Fruit fly (Drosophila melanogaster): ENCODE data around the gene Papst2.

DNA sequence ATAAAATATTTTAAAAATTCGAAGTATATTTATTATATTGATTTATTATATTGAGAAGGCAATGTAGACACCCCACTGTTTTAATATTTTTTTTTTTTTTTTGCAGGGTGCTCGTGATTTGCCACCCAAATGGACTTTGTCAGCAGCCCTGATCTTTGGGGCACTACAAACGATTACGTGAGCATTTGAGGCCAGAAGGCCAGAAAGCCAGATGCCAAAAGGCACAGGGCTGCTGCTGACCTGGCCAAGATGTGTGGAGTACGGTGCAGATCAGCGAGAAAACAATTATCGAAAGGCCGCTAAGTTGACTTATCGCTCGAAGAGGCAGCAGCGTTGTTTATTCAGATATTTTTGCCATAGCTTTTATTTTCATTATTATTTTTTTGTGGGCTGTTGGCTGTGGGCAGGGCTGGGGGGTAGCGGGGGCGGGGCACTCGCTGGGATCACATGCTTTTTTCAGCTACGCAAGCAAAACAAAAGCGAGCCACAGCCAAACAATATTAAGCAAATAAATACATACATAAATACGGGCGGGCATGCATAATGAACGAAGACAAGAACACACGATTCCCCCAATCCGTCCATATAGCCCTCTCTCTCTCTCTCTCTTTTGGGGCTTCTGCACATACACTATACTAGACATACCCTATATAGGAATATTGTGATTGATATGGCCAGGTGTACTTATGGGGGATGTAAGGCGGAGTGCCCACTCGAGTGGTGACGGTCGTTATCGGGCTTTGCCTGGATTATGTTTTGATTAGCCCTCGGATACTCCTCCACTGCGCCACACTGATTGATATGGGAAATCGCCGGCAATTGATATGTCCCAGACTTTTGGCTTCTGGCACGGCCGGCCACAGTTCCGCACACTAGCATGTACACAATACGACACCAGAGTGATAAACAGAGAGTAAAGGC lies 39.1 kb upstream of the Papst2 start:
- TF ChIP-seq sim (GFP tag; IDR thresholded peaks at IDR 0.05) (no peak), gcm2 (GFP tag; optimal IDR thresholded peaks at IDR 0.05) (no peak), grn (GFP tag; optimal IDR thresholded peaks at IDR 0.05) (peak; percentile 90), fd102C (GFP tag; optimal IDR thresholded peaks at IDR 0.05) (no peak), gcm (GFP tag; optimal IDR thresholded peaks at IDR 0.05) (no peak), gfzf (GFP tag; optimal IDR thresholded peaks at IDR 0.05) (no peak), dati (GFP tag; IDR thresholded peaks at IDR 0.05) (no peak), CG34376 (GFP tag; optimal IDR thresholded peaks at IDR 0.05) (peak; percentile 69), gt (GFP tag; IDR thresholded peaks at IDR 0.05) (no peak), Bteb2 (GFP tag; optimal IDR thresholded peaks at IDR 0.05) (no peak), CG6813 (GFP tag; optimal IDR thresholded peaks at IDR 0.05) (no peak), salm (tag; optimal IDR thresholded peaks at IDR 0.05) (no peak), CG3281 (GFP tag; optimal IDR thresholded peaks at IDR 0.05) (peak; percentile 44)

Measured in whole organism, embryonic.